Worm (Caenorhabditis elegans) whole organism, late embryonic: ENCODE data around the gene R01H2.7.

Experiments
- F13H6.1 ChIP-seq: sonication (generic microtip); optimal IDR thresholded peaks from 2 replicates; lab custom pipeline; 2016; ENCODE audit warnings: missing genetic modification characterization, missing compliant biosample characterization
- ama-1 ChIP-seq: fragments of 150-350 bp; optimal IDR thresholded peaks from 2 replicates; lab custom pipeline; 2014
- ceh-45 ChIP-seq: fragments of 200-800 bp; sonication (Bioruptor generic); IDR thresholded peaks from 2 replicates; pipeline ENCODE4 v1.3.6; 2022; ENCODE audit warnings: missing genetic modification reagents, missing genetic modification characterization, missing compliant biosample characterization
- ceh-9 ChIP-seq: sonication (generic microtip); optimal IDR thresholded peaks from 2 replicates; lab custom pipeline; 2016; ENCODE audit warnings: mild to moderate bottlenecking, missing genetic modification characterization, inconsistent platforms, missing compliant biosample characterization
- che-1 ChIP-seq: sonication (generic microtip); optimal IDR thresholded peaks from 2 replicates; lab custom pipeline; 2016; ENCODE audit warnings: mild to moderate bottlenecking, missing genetic modification characterization, missing compliant biosample characterization
- elt-2 ChIP-seq: sonication (generic microtip); optimal IDR thresholded peaks from 2 replicates; lab custom pipeline; 2016; ENCODE audit warnings: missing genetic modification reagents, missing genetic modification characterization, missing compliant biosample characterization
- hlh-6 ChIP-seq: sonication (generic microtip); optimal IDR thresholded peaks from 2 replicates; lab custom pipeline; 2016; ENCODE audit warnings: missing genotype, missing genetic modification characterization, missing compliant biosample characterization
- nfya-1 ChIP-seq: sonication (generic microtip); optimal IDR thresholded peaks from 2 replicates; lab custom pipeline; 2017; ENCODE audit warnings: missing genetic modification characterization, mild to moderate bottlenecking, missing compliant biosample characterization, antibody characterized with exemption, moderate library complexity
- nhr-11 ChIP-seq: fragments of 150-350 bp; optimal IDR thresholded peaks from 2 replicates; lab custom pipeline; 2014; ENCODE audit warnings: missing biosample characterization, missing genetic modification characterization
- pha-4 ChIP-seq: fragments of 150-350 bp; optimal IDR thresholded peaks from 2 replicates; lab custom pipeline; 2018; ENCODE audit warnings: missing biosample characterization, missing genetic modification reagents, missing genetic modification characterization
- sdc-2 ChIP-seq: sonication (generic microtip); optimal IDR thresholded peaks from 2 replicates; lab custom pipeline; 2016; ENCODE audit warnings: missing genotype, missing genetic modification characterization, missing compliant biosample characterization
- sox-2 ChIP-seq: fragments of 200-800 bp; sonication (Bioruptor generic); IDR thresholded peaks from 2 replicates; pipeline ENCODE4 v1.3.6; 2022; ENCODE audit warnings: missing genetic modification reagents, missing genetic modification characterization, missing compliant biosample characterization
- unc-86 ChIP-seq: sonication (generic microtip); optimal IDR thresholded peaks from 2 replicates; lab custom pipeline; 2016; ENCODE audit warnings: missing genetic modification characterization, missing compliant biosample characterization

DNA sequence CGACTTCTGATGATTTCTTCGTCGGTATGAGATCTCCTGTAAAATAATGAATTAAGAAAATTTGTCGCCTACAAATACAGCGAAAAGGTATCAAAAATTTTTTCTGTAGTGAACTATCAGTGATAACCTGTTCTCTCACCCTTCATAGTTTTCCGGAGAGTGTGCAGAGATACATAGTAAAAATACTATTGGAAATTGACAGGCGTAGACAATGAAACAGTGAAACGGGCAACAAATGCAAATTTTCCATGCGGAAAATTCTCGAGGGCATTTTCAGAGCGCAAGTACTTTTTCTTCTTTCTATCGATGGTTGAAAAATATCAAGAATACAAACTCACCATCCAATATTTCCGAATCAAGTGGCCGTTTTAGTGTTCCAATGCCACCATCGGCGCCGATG lies 41.6 kb upstream of the R01H2.7 start:
- TF ChIP-seq che-1 (tag; lab: Kevin White, UChicago) (no peak), pha-4 (tag; lab: Kevin White, UChicago) (no peak), ama-1 (no peak), ceh-9 (tag; lab: Kevin White, UChicago) (no peak), sdc-2 (tag; lab: Kevin White, UChicago) (no peak), sox-2 (GFP tag; lab: Robert Waterston, UW) (no peak), hlh-6 (tag; lab: Kevin White, UChicago) (no peak), nhr-11 (tag; lab: Kevin White, UChicago) (no peak), elt-2 (tag; lab: Kevin White, UChicago) (no peak), ceh-45 (GFP tag; lab: Robert Waterston, UW) (no peak), unc-86 (no peak), F13H6.1 (tag; lab: Kevin White, UChicago) (no peak), nfya-1 (no peak)
